Worm (Caenorhabditis elegans): ENCODE results near the gene hpo-30.

ce11 chrV:12281508-12281907 lies 28.6 kb downstream of the hpo-30 start:
- TF ChIP-seq attf-3 (GFP tag; conservative IDR thresholded peaks at IDR 0.05): no peak
- no peak for TF ChIP-seq hrde-1 (tag; optimal IDR thresholded peaks at IDR 0.05; ENCODE audit: borderline replicate concordance)
- no peak for TF ChIP-seq F52B5.7 (tag; optimal IDR thresholded peaks at IDR 0.05)
- no peak for TF ChIP-seq nhr-90 (tag; optimal IDR thresholded peaks at IDR 0.05)
- TF ChIP-seq hmg-1.2 (GFP tag; IDR thresholded peaks at IDR 0.05): no peak
- TF ChIP-seq rcor-1 (GFP tag; IDR thresholded peaks at IDR 0.05): no peak
- TF ChIP-seq nhr-120 (GFP tag; IDR thresholded peaks at IDR 0.05): no peak
- no peak for TF ChIP-seq nfyb-1 (GFP tag; IDR thresholded peaks at IDR 0.05)
- no peak for TF ChIP-seq cebp-2 (GFP tag; IDR thresholded peaks at IDR 0.05)
- TF ChIP-seq ama-1 (optimal IDR thresholded peaks at IDR 0.05): no peak
- TF ChIP-seq ama-1 (GFP tag; optimal IDR thresholded peaks at IDR 0.05): no peak
- no peak for TF ChIP-seq die-1 (tag; optimal IDR thresholded peaks at IDR 0.05)
